Fruit fly (Drosophila melanogaster) whole organism, embryonic: ENCODE data around the gene CG1635.

Experiments used
- ATbp ChIP-seq: fragments of 200-800 bp; sonication (Bioruptor generic); optimal IDR thresholded peaks from 2 replicates; lab custom pipeline; 2017; ENCODE audit warnings: missing biosample characterization, mild to moderate bottlenecking, missing genetic modification characterization, missing genetic modification reagents
- Asciz ChIP-seq: fragments of 200-800 bp; sonication (Bioruptor generic); optimal IDR thresholded peaks from 2 replicates; lab custom pipeline; 2017; ENCODE audit warnings: missing biosample characterization, mild to moderate bottlenecking, missing genetic modification characterization, missing genetic modification reagents
- B-H2 ChIP-seq: fragments of 200-800 bp; sonication (Bioruptor generic); optimal IDR thresholded peaks from 2 replicates; lab custom pipeline; 2018; ENCODE audit warnings: missing biosample characterization, mild to moderate bottlenecking, missing genetic modification characterization
- BEAF-32 ChIP-seq: fragments of 200-800 bp; sonication (Bioruptor generic); optimal IDR thresholded peaks from 3 replicates; lab custom pipeline; 2017; ENCODE audit warnings: missing biosample characterization, missing genetic modification characterization, mild to moderate bottlenecking, moderate library complexity, missing genetic modification reagents
- Blimp-1 ChIP-seq: fragments of 200-800 bp; sonication (Bioruptor generic); optimal IDR thresholded peaks from 3 replicates; lab custom pipeline; 2018; ENCODE audit warnings: missing biosample characterization, missing genetic modification characterization, mild to moderate bottlenecking, moderate library complexity, missing genetic modification reagents
- CG11085 ChIP-seq: fragments of 200-800 bp; sonication (Bioruptor generic); IDR thresholded peaks from 2 replicates; pipeline ENCODE4 v1.3.6; 2022; ENCODE audit warnings: missing biosample characterization, missing genetic modification characterization
- CG11723 ChIP-seq: fragments of 200-800 bp; sonication (Bioruptor generic); optimal IDR thresholded peaks from 2 replicates; lab custom pipeline; 2017; ENCODE audit warnings: missing biosample characterization, mild to moderate bottlenecking, missing genetic modification characterization
- CG12104 ChIP-seq: fragments of 200-800 bp; sonication (Bioruptor generic); optimal IDR thresholded peaks from 3 replicates; lab custom pipeline; 2016; ENCODE audit warnings: missing biosample characterization, missing genetic modification characterization
- CG13296 ChIP-seq: fragments of 200-800 bp; sonication (Bioruptor generic); optimal IDR thresholded peaks from 3 replicates; lab custom pipeline; 2018; ENCODE audit warnings: missing biosample characterization, mild to moderate bottlenecking, missing genetic modification characterization
- CG13624 ChIP-seq: fragments of 200-800 bp; sonication (Bioruptor generic); optimal IDR thresholded peaks from 2 replicates; lab custom pipeline; 2016; ENCODE audit warnings: missing biosample characterization, missing genetic modification characterization
- CG13894 ChIP-seq: fragments of 200-800 bp; sonication (Bioruptor generic); optimal IDR thresholded peaks from 3 replicates; lab custom pipeline; 2018; ENCODE audit warnings: missing biosample characterization, mild to moderate bottlenecking, missing genetic modification characterization, moderate library complexity
- CG14050 ChIP-seq: fragments of 200-800 bp; sonication (Bioruptor generic); IDR thresholded peaks from 3 replicates; pipeline ENCODE4 v1.3.6; 2022; ENCODE audit warnings: missing biosample characterization, missing genetic modification characterization
- CG14441 ChIP-seq: fragments of 200-800 bp; sonication (Bioruptor generic); IDR thresholded peaks from 2 replicates; pipeline ENCODE4 v1.3.6; 2022; ENCODE audit warnings: missing biosample characterization, missing genetic modification characterization
- CG15696 ChIP-seq: fragments of 200-800 bp; sonication (Bioruptor generic); optimal IDR thresholded peaks from 2 replicates; lab custom pipeline; 2019; ENCODE audit warnings: missing biosample characterization, mild to moderate bottlenecking, missing genetic modification characterization, moderate library complexity
- CG17385 ChIP-seq: fragments of 200-800 bp; sonication (Bioruptor generic); optimal IDR thresholded peaks from 3 replicates; lab custom pipeline; 2018; ENCODE audit warnings: missing biosample characterization, mild to moderate bottlenecking, missing genetic modification characterization
- CG17912 ChIP-seq: fragments of 200-800 bp; sonication (Bioruptor generic); optimal IDR thresholded peaks from 2 replicates; lab custom pipeline; 2018; ENCODE audit warnings: missing biosample characterization, mild to moderate bottlenecking, missing genetic modification characterization
- CG18619 ChIP-seq: fragments of 200-800 bp; sonication (Bioruptor generic); optimal IDR thresholded peaks from 3 replicates; lab custom pipeline; 2017; ENCODE audit warnings: missing biosample characterization, mild to moderate bottlenecking, missing genetic modification characterization
- CG2120 ChIP-seq: fragments of 200-800 bp; sonication (Bioruptor generic); optimal IDR thresholded peaks from 3 replicates; lab custom pipeline; 2016; ENCODE audit warnings: missing biosample characterization, missing genetic modification characterization
- CG2678 ChIP-seq: fragments of 200-800 bp; sonication (Bioruptor generic); optimal IDR thresholded peaks from 3 replicates; lab custom pipeline; 2019; ENCODE audit warnings: missing biosample characterization, mild to moderate bottlenecking, missing genetic modification characterization, moderate library complexity
- CG31388 ChIP-seq: fragments of 200-800 bp; sonication (Bioruptor generic); optimal IDR thresholded peaks from 2 replicates; lab custom pipeline; 2016; ENCODE audit warnings: missing biosample characterization, missing genetic modification characterization
- CG3281 ChIP-seq: fragments of 200-800 bp; sonication (Bioruptor generic); optimal IDR thresholded peaks from 3 replicates; lab custom pipeline; 2017; ENCODE audit warnings: missing biosample characterization, mild to moderate bottlenecking, missing genetic modification characterization
- CG34224 ChIP-seq: fragments of 200-800 bp; sonication (Bioruptor generic); IDR thresholded peaks from 3 replicates; pipeline ENCODE4 v1.3.6; 2022; ENCODE audit warnings: missing biosample characterization, missing genetic modification characterization; ENCODE audit not compliant: partially characterized antibody
- CG4328 ChIP-seq: fragments of 200-800 bp; sonication (Bioruptor generic); optimal IDR thresholded peaks from 3 replicates; lab custom pipeline; 2017; ENCODE audit warnings: missing biosample characterization, missing genetic modification reagents, missing genetic modification characterization
- CG4820 ChIP-seq: fragments of 200-800 bp; sonication (Bioruptor generic); optimal IDR thresholded peaks from 3 replicates; lab custom pipeline; 2016; ENCODE audit warnings: missing biosample characterization, missing genetic modification characterization
- CG4854 ChIP-seq: fragments of 200-800 bp; sonication (Bioruptor generic); optimal IDR thresholded peaks from 2 replicates; lab custom pipeline; 2016; ENCODE audit warnings: missing biosample characterization, missing genetic modification characterization, inconsistent platforms
- CG8290 ChIP-seq, 3 experiments: fragments of 200-800 bp; sonication (Bioruptor generic); optimal IDR thresholded peaks; 2 replicates each; lab custom pipeline; 2016 to 2019; ENCODE audit warnings: missing biosample characterization in 3 of 3, missing genetic modification characterization in 3 of 3, mild to moderate bottlenecking in 2 of 3, moderate library complexity in 1 of 3
- CG9817 ChIP-seq: fragments of 200-800 bp; sonication (Bioruptor generic); optimal IDR thresholded peaks from 2 replicates; lab custom pipeline; 2018; ENCODE audit warnings: missing biosample characterization, mild to moderate bottlenecking, missing genetic modification characterization, moderate library complexity
- CoRest ChIP-seq: fragments of 200-800 bp; sonication (Bioruptor generic); optimal IDR thresholded peaks from 3 replicates; lab custom pipeline; 2018; ENCODE audit warnings: missing biosample characterization, mild to moderate bottlenecking, missing genetic modification characterization, moderate library complexity
- Ets97D ChIP-seq: fragments of 200-800 bp; sonication (Bioruptor generic); optimal IDR thresholded peaks from 3 replicates; lab custom pipeline; 2016; ENCODE audit warnings: missing biosample characterization, missing genetic modification characterization
- HLH54F ChIP-seq: fragments of 200-800 bp; sonication (Bioruptor generic); optimal IDR thresholded peaks from 3 replicates; lab custom pipeline; 2016; ENCODE audit warnings: missing biosample characterization, missing genetic modification characterization
- Hmr ChIP-seq: fragments of 200-800 bp; sonication (Bioruptor generic); optimal IDR thresholded peaks from 3 replicates; lab custom pipeline; 2017; ENCODE audit warnings: mild to moderate bottlenecking, missing biosample characterization, missing genetic modification reagents, missing genetic modification characterization
- Hr78 ChIP-seq, 2 experiments: fragments of 200-800 bp in 1 of 2; fragments of >200 bp in 1 of 2; sonication (Bioruptor generic) in 1 of 2; optimal IDR thresholded peaks; 2 replicates each; lab custom pipeline; 2017 to 2019; ENCODE audit warnings: missing biosample characterization in 2 of 2, missing genetic modification characterization in 2 of 2, mild to moderate bottlenecking in 1 of 2, moderate library complexity in 1 of 2
- MTF-1 ChIP-seq: fragments of 200-800 bp; sonication (Bioruptor generic); optimal IDR thresholded peaks from 2 replicates; lab custom pipeline; 2018; ENCODE audit warnings: missing biosample characterization, mild to moderate bottlenecking, missing genetic modification characterization, borderline replicate concordance
- Med ChIP-seq: fragments of 200-800 bp; sonication (Bioruptor generic); peaks from one replicate; lab custom pipeline; 2016; ENCODE audit warnings: missing biosample characterization, missing genetic modification characterization, mild to moderate bottlenecking, inconsistent platforms, moderate library complexity
- NfI ChIP-seq: fragments of 200-800 bp; sonication (Bioruptor generic); optimal IDR thresholded peaks from 3 replicates; lab custom pipeline; 2018; ENCODE audit warnings: missing biosample characterization, mild to moderate bottlenecking, missing genetic modification characterization, moderate library complexity
- abd-A ChIP-seq: fragments of 200-800 bp; sonication (Bioruptor generic); optimal IDR thresholded peaks from 3 replicates; lab custom pipeline; 2019; ENCODE audit warnings: missing biosample characterization, mild to moderate bottlenecking, missing genetic modification characterization, moderate library complexity
- caup ChIP-seq: fragments of 200-800 bp; sonication (Bioruptor generic); optimal IDR thresholded peaks from 3 replicates; lab custom pipeline; 2017; ENCODE audit warnings: missing biosample characterization, mild to moderate bottlenecking, missing genetic modification characterization, moderate library complexity; ENCODE audit not compliant: severe bottlenecking
- crol ChIP-seq: fragments of 200-800 bp; sonication (Bioruptor generic); IDR thresholded peaks from 2 replicates; pipeline ENCODE4 v1.3.6; 2022; ENCODE audit warnings: missing biosample characterization, missing genetic modification characterization
- cwo ChIP-seq: fragments of 200-800 bp; sonication (Bioruptor generic); optimal IDR thresholded peaks from 3 replicates; lab custom pipeline; 2017; ENCODE audit warnings: missing biosample characterization, missing genetic modification characterization, mild to moderate bottlenecking, moderate library complexity, missing genetic modification reagents
- eve ChIP-seq, 2 experiments: fragments of >200 bp; optimal IDR thresholded peaks; 2 replicates each; lab custom pipeline; 2017; ENCODE audit warnings: missing biosample characterization in 2 of 2, missing genetic modification characterization in 2 of 2
- ewg ChIP-seq: fragments of 200-800 bp; sonication (Bioruptor generic); optimal IDR thresholded peaks from 3 replicates; lab custom pipeline; 2017; ENCODE audit warnings: mild to moderate bottlenecking, missing biosample characterization, missing genetic modification reagents, missing genetic modification characterization
- gce ChIP-seq: fragments of 200-800 bp; sonication (Bioruptor generic); IDR thresholded peaks from 3 replicates; pipeline ENCODE4 v1.3.6; 2022; ENCODE audit warnings: missing biosample characterization, missing genetic modification characterization
- gro ChIP-seq: fragments of 200-800 bp; sonication (Bioruptor generic); optimal IDR thresholded peaks from 2 replicates; lab custom pipeline; 2016; ENCODE audit warnings: missing biosample characterization, missing genetic modification characterization
- lab ChIP-seq: fragments of 200-800 bp; sonication (Bioruptor generic); optimal IDR thresholded peaks from 3 replicates; lab custom pipeline; 2017; ENCODE audit warnings: missing biosample characterization, missing genetic modification characterization, mild to moderate bottlenecking, moderate library complexity, missing genetic modification reagents
- maf-S ChIP-seq: fragments of 200-800 bp; sonication (Bioruptor generic); optimal IDR thresholded peaks from 2 replicates; lab custom pipeline; 2016; ENCODE audit warnings: missing biosample characterization, missing genetic modification characterization
- mld ChIP-seq: fragments of 200-800 bp; sonication (Bioruptor generic); IDR thresholded peaks from 3 replicates; pipeline ENCODE4 v1.3.6; 2022; ENCODE audit warnings: missing biosample characterization, missing genetic modification characterization; ENCODE audit not compliant: partially characterized antibody
- sens ChIP-seq: fragments of 200-800 bp; sonication (Bioruptor generic); peaks from one replicate; lab custom pipeline; 2016; ENCODE audit warnings: missing biosample characterization, missing genetic modification characterization
- sug ChIP-seq: fragments of 200-800 bp; optimal IDR thresholded peaks from 2 replicates; lab custom pipeline; 2019; ENCODE audit warnings: missing biosample characterization, mild to moderate bottlenecking, missing genetic modification characterization, moderate library complexity
- wdn ChIP-seq: fragments of 200-800 bp; sonication (Bioruptor generic); IDR thresholded peaks from 2 replicates; pipeline ENCODE4 v1.3.6; 2022; ENCODE audit warnings: missing biosample characterization, missing genetic modification characterization

The CG1635 gene

dm6 chr3R:31608030-31608429 is 19.6 kb downstream of the CG1635 start:
- peak; percentile 20 for TF ChIP-seq caup (GFP tag; lab: Kevin White, UChicago)
- TF ChIP-seq CG14050 = no peak
- no peak for TF ChIP-seq CG31388
- peak; percentile 2 for TF ChIP-seq gro (GFP tag; lab: Kevin White, UChicago)
- peak; percentile 45 for TF ChIP-seq ATbp (GFP tag; lab: Kevin White, UChicago)
- TF ChIP-seq maf-S (GFP tag; lab: Kevin White, UChicago) = no peak
- peak; percentile 18 for TF ChIP-seq CG15696 (tag; lab: Kevin White, UChicago)
- TF ChIP-seq CG18619 (GFP tag; lab: Kevin White, UChicago) = peak; percentile 8
- TF ChIP-seq CG14441 (GFP tag; lab: Robert Waterston, UW) = no peak
- peak; percentile 17 for TF ChIP-seq CG2678 (tag; lab: Kevin White, UChicago)
- peak; percentile 29 for TF ChIP-seq CG17385 (GFP tag; lab: Kevin White, UChicago)
- TF ChIP-seq Asciz (GFP tag; lab: Kevin White, UChicago) = peak; percentile 43
- TF ChIP-seq NfI = no peak
- TF ChIP-seq abd-A (tag; lab: Kevin White, UChicago) = peak; percentile 39
- TF ChIP-seq CG3281 (GFP tag; lab: Kevin White, UChicago) = peak; percentile 45
- no peak for TF ChIP-seq CG34224 (GFP tag; lab: Robert Waterston, UW)
- TF ChIP-seq Hmr = peak; percentile 30
- TF ChIP-seq crol (GFP tag; lab: Robert Waterston, UW) = no peak
- no peak for TF ChIP-seq CoRest
- TF ChIP-seq HLH54F (GFP tag; lab: Kevin White, UChicago) = no peak
- peak; percentile 9 for TF ChIP-seq CG11723 (GFP tag; lab: Kevin White, UChicago)
- TF ChIP-seq gce (GFP tag; lab: Robert Waterston, UW) = no peak
- TF ChIP-seq Med (GFP tag; lab: Kevin White, UChicago) = peak; percentile 88
- peak in 1 of 2 experiments; percentile 31 for TF ChIP-seq Hr78 (GFP tag; optimal IDR thresholded peaks at IDR 0.05; lab: Kevin White, UChicago)
- TF ChIP-seq sens (GFP tag; lab: Kevin White, UChicago) = peak; percentile 35
- no peak for TF ChIP-seq wdn (GFP tag; lab: Robert Waterston, UW)
- peak; percentile 56 for TF ChIP-seq B-H2 (GFP tag; lab: Kevin White, UChicago)
- no peak for TF ChIP-seq mld (GFP tag; lab: Robert Waterston, UW)
- TF ChIP-seq CG4328 = peak; percentile 14
- peak; percentile 20 for TF ChIP-seq CG13894 (tag; lab: Kevin White, UChicago)
- peak; percentile 21 for TF ChIP-seq CG12104 (GFP tag; lab: Kevin White, UChicago)
- peak; percentile 28 for TF ChIP-seq CG2120
- TF ChIP-seq eve (GFP tag; optimal IDR thresholded peaks at IDR 0.05; lab: Kevin White, UChicago) = peak in 1 of 2 experiments; percentile 53
- peak; percentile 33 for TF ChIP-seq ewg (GFP tag; lab: Kevin White, UChicago)
- TF ChIP-seq CG9817 = peak; percentile 1
- TF ChIP-seq Ets97D (GFP tag; lab: Kevin White, UChicago) = no peak
- TF ChIP-seq CG4820 = no peak
- no peak for TF ChIP-seq CG4854
- peak; percentile 51 for TF ChIP-seq CG17912 (GFP tag; lab: Kevin White, UChicago)
- no peak for TF ChIP-seq BEAF-32
- peak; percentile 38 for TF ChIP-seq MTF-1
- no peak for TF ChIP-seq Blimp-1 (GFP tag; lab: Kevin White, UChicago)
- peak; percentile 29 for TF ChIP-seq CG13296 (GFP tag; lab: Kevin White, UChicago)
- TF ChIP-seq cwo (GFP tag; lab: Kevin White, UChicago) = peak; percentile 30
- TF ChIP-seq CG8290 (GFP tag; optimal IDR thresholded peaks at IDR 0.05; lab: Kevin White, UChicago) = no peak
- peak in 1 of 2 experiments; percentile 17 for TF ChIP-seq CG8290 (tag; optimal IDR thresholded peaks at IDR 0.05; lab: Kevin White, UChicago)
- no peak for TF ChIP-seq lab (GFP tag; lab: Kevin White, UChicago)
- peak; percentile 39 for TF ChIP-seq sug
- TF ChIP-seq CG11085 (GFP tag; lab: Robert Waterston, UW) = no peak
- peak; percentile 50 for TF ChIP-seq CG13624
